Worm (Caenorhabditis elegans) whole organism, L3 larva: ENCODE measurements around the gene F47G3.1.

ENCODE experiments used
- aly-2 ChIP-seq: fragments of 150-350 bp; optimal IDR thresholded peaks from 2 replicates; lab custom pipeline; 2014; ENCODE audit warnings: missing biosample characterization, missing genetic modification characterization
- ama-1 ChIP-seq: fragments of 150-350 bp; optimal IDR thresholded peaks from 2 replicates; lab custom pipeline; 2018
- ceh-16 ChIP-seq: sonication (generic microtip); optimal IDR thresholded peaks from 2 replicates; lab custom pipeline; 2017; ENCODE audit warnings: missing biosample characterization, missing genetic modification characterization
- ceh-28 ChIP-seq: fragments of 150-350 bp; optimal IDR thresholded peaks from 2 replicates; lab custom pipeline; 2014; ENCODE audit warnings: missing biosample characterization, missing genetic modification reagents, missing genetic modification characterization
- ceh-82 ChIP-seq: fragments of 150-350 bp; optimal IDR thresholded peaks from 2 replicates; lab custom pipeline; 2014; ENCODE audit warnings: missing biosample characterization, missing genetic modification characterization
- ceh-9 ChIP-seq: sonication (generic microtip); optimal IDR thresholded peaks from 2 replicates; lab custom pipeline; 2018; ENCODE audit warnings: missing biosample characterization, missing genetic modification characterization
- egl-27 ChIP-seq: sonication (generic microtip); optimal IDR thresholded peaks from 4 replicates; lab custom pipeline; 2017; ENCODE audit warnings: missing biosample characterization, missing genetic modification reagents, missing genetic modification characterization
- egl-5 ChIP-seq: fragments of 150-350 bp; optimal IDR thresholded peaks from 2 replicates; lab custom pipeline; 2017; ENCODE audit warnings: missing biosample characterization, missing genetic modification reagents, missing genetic modification characterization, inconsistent platforms
- elt-1 ChIP-seq: fragments of 150-350 bp; optimal IDR thresholded peaks from 2 replicates; lab custom pipeline; 2014; ENCODE audit warnings: missing biosample characterization, missing genetic modification characterization
- elt-2 ChIP-seq: sonication (generic microtip); optimal IDR thresholded peaks from 2 replicates; lab custom pipeline; 2016; ENCODE audit warnings: missing genetic modification reagents, mild to moderate bottlenecking, missing genetic modification characterization, missing compliant biosample characterization
- elt-3 ChIP-seq, 3 experiments: fragments of 150-350 bp in 1 of 3; sonication (generic microtip) in 2 of 3; optimal IDR thresholded peaks; 2 replicates in 2 of 3; 4 replicates in 1 of 3; lab custom pipeline; 2014 to 2017; ENCODE audit warnings: missing biosample characterization in 3 of 3, missing genetic modification characterization in 3 of 3
- eor-1 ChIP-seq, 2 experiments: fragments of 150-350 bp; optimal IDR thresholded peaks; 2 replicates each; lab custom pipeline; 2014 to 2018; ENCODE audit warnings: missing biosample characterization in 2 of 2, missing genetic modification characterization in 2 of 2
- fkh-10 ChIP-seq: sonication (generic microtip); optimal IDR thresholded peaks from 2 replicates; lab custom pipeline; 2017; ENCODE audit warnings: missing biosample characterization, missing genetic modification reagents, missing genetic modification characterization
- fkh-2 ChIP-seq: fragments of 150-350 bp; optimal IDR thresholded peaks from 2 replicates; lab custom pipeline; 2014; ENCODE audit warnings: missing biosample characterization, missing genetic modification reagents, missing genetic modification characterization
- fos-1 ChIP-seq: fragments of 150-350 bp; optimal IDR thresholded peaks from 2 replicates; lab custom pipeline; 2014; ENCODE audit warnings: missing biosample characterization, missing genetic modification characterization
- hmg-11 ChIP-seq: sonication (generic microtip); optimal IDR thresholded peaks from 2 replicates; lab custom pipeline; 2016; ENCODE audit warnings: missing genetic modification characterization, missing compliant biosample characterization
- jun-1 ChIP-seq: fragments of 150-350 bp; optimal IDR thresholded peaks from 2 replicates; lab custom pipeline; 2014; ENCODE audit warnings: missing biosample characterization, missing genetic modification reagents, missing genetic modification characterization
- lin-15B ChIP-seq: fragments of 150-350 bp; optimal IDR thresholded peaks from 2 replicates; lab custom pipeline; 2014; ENCODE audit warnings: missing biosample characterization, missing genetic modification characterization
- lin-39 ChIP-seq: fragments of 150-350 bp; optimal IDR thresholded peaks from 2 replicates; lab custom pipeline; 2018; ENCODE audit warnings: missing biosample characterization, missing genetic modification reagents, missing genetic modification characterization
- lsy-12 ChIP-seq: sonication (generic microtip); optimal IDR thresholded peaks from 2 replicates; lab custom pipeline; 2016; ENCODE audit warnings: mild to moderate bottlenecking, missing genetic modification characterization, missing compliant biosample characterization
- mdl-1 ChIP-seq: fragments of 150-350 bp; optimal IDR thresholded peaks from 2 replicates; lab custom pipeline; 2014; ENCODE audit warnings: missing biosample characterization, missing genetic modification characterization
- mml-1 ChIP-seq: fragments of 150-350 bp; sonication (generic microtip); optimal IDR thresholded peaks from 3 replicates; lab custom pipeline; 2014; ENCODE audit warnings: missing biosample characterization, missing genetic modification characterization
- nhr-12 ChIP-seq: fragments of 150-350 bp; optimal IDR thresholded peaks from 2 replicates; lab custom pipeline; 2014; ENCODE audit warnings: missing biosample characterization, missing genetic modification characterization
- nhr-25 ChIP-seq: sonication (generic microtip); optimal IDR thresholded peaks from 2 replicates; lab custom pipeline; 2017; ENCODE audit warnings: missing biosample characterization, missing genetic modification characterization
- nhr-28 ChIP-seq: fragments of 150-350 bp; optimal IDR thresholded peaks from 2 replicates; lab custom pipeline; 2014; ENCODE audit warnings: missing biosample characterization, missing genetic modification characterization
- nhr-43 ChIP-seq: sonication (generic microtip); optimal IDR thresholded peaks from 2 replicates; lab custom pipeline; 2016; ENCODE audit warnings: mild to moderate bottlenecking, missing genetic modification characterization, missing compliant biosample characterization; ENCODE audit not compliant: poor library complexity, severe bottlenecking
- nhr-67 ChIP-seq: fragments of 150-350 bp; optimal IDR thresholded peaks from 2 replicates; lab custom pipeline; 2014; ENCODE audit warnings: missing biosample characterization, missing genetic modification characterization
- nhr-77 ChIP-seq: fragments of 150-350 bp; optimal IDR thresholded peaks from 2 replicates; lab custom pipeline; 2014; ENCODE audit warnings: missing biosample characterization, missing genetic modification characterization
- pha-4 ChIP-seq: fragments of 150-350 bp; optimal IDR thresholded peaks from 2 replicates; lab custom pipeline; 2014; ENCODE audit warnings: missing biosample characterization, missing genetic modification reagents, missing genetic modification characterization
- pqm-1 ChIP-seq: fragments of 150-350 bp; optimal IDR thresholded peaks from 2 replicates; lab custom pipeline; 2017; ENCODE audit warnings: missing biosample characterization, missing genetic modification characterization, inconsistent platforms
- sea-2 ChIP-seq: fragments of 150-350 bp; sonication (generic microtip); optimal IDR thresholded peaks from 4 replicates; lab custom pipeline; 2014; ENCODE audit warnings: missing biosample characterization, missing genetic modification reagents, missing genetic modification characterization
- snpc-4 ChIP-seq: fragments of 150-350 bp; optimal IDR thresholded peaks from 2 replicates; lab custom pipeline; 2014; ENCODE audit warnings: missing biosample characterization, missing genetic modification characterization
- tbx-2 ChIP-seq: sonication (generic microtip); optimal IDR thresholded peaks from 2 replicates; lab custom pipeline; 2016; ENCODE audit warnings: mild to moderate bottlenecking, missing genetic modification characterization, missing compliant biosample characterization
- unc-39 ChIP-seq: sonication (generic microtip); optimal IDR thresholded peaks from 4 replicates; lab custom pipeline; 2017; ENCODE audit warnings: missing biosample characterization, missing genetic modification characterization
- unc-62 ChIP-seq: fragments of 150-350 bp; sonication (generic microtip); optimal IDR thresholded peaks from 4 replicates; lab custom pipeline; 2014; ENCODE audit warnings: missing biosample characterization, missing genetic modification reagents, missing genetic modification characterization

Gene F47G3.1

ce11 chrX:2344666-2345065 lies 40.9 kb upstream of the F47G3.1 start, which contains the start of gene nlp-2:
nlp-2 (minus strand) TSS chrX:2344766.
- TF ChIP-seq nhr-77 (tag; lab: Kevin White, UChicago): no peak
- no peak for TF ChIP-seq snpc-4 (tag; lab: Kevin White, UChicago)
- TF ChIP-seq sea-2: no peak
- no peak for TF ChIP-seq ceh-9 (tag; lab: Kevin White, UChicago)
- no peak for TF ChIP-seq lin-39 (tag; lab: Kevin White, UChicago)
- TF ChIP-seq jun-1 (tag; lab: Kevin White, UChicago): no peak
- no peak for TF ChIP-seq ceh-16 (tag; lab: Kevin White, UChicago)
- TF ChIP-seq elt-3 (tag; optimal IDR thresholded peaks at IDR 0.05; lab: Kevin White, UChicago): no peak
- no peak for TF ChIP-seq unc-62
- no peak for TF ChIP-seq tbx-2 (tag; lab: Kevin White, UChicago)
- no peak for TF ChIP-seq ceh-28 (tag; lab: Kevin White, UChicago)
- no peak for TF ChIP-seq eor-1 (tag; optimal IDR thresholded peaks at IDR 0.05; lab: Kevin White, UChicago)
- no peak for TF ChIP-seq fkh-2
- TF ChIP-seq egl-27 (tag; lab: Kevin White, UChicago): no peak
- TF ChIP-seq elt-1 (tag; lab: Kevin White, UChicago): no peak
- TF ChIP-seq nhr-43 (tag; lab: Kevin White, UChicago): no peak

- TF ChIP-seq egl-5 (no peak), nhr-28 (no peak), hmg-11 (no peak), tbx-2 (tag; lab: Kevin White, UChicago) (no peak), pha-4 (tag; lab: Kevin White, UChicago) (no peak), lin-15B (no peak), unc-39 (no peak), aly-2 (tag; lab: Kevin White, UChicago) (no peak), snpc-4 (tag; lab: Kevin White, UChicago) (no peak), nhr-12 (tag; lab: Kevin White, UChicago) (no peak), nhr-25 (tag; lab: Kevin White, UChicago) (no peak), elt-2 (no peak), sea-2 (no peak)
- TF ChIP-seq, all 47 proteins: peak for 0
These were observed 37.6 kb upstream of the F47G3.1 start for ce11 chrX:2347962-2348361.

- no peak for TF ChIP-seq nhr-67 (tag; lab: Kevin White, UChicago)
- TF ChIP-seq pqm-1 (tag; lab: Kevin White, UChicago): no peak
- TF ChIP-seq elt-3 (tag; optimal IDR thresholded peaks at IDR 0.05; lab: Kevin White, UChicago): no peak
- no peak for TF ChIP-seq nhr-25 (tag; lab: Kevin White, UChicago)
- no peak for TF ChIP-seq unc-39
- no peak for TF ChIP-seq mml-1 (tag; lab: Kevin White, UChicago)
These were observed 32.6 kb upstream of the F47G3.1 start for ce11 chrX:2352929-2353328.

ce11 chrX:2359797-2360196 lies 25.8 kb upstream of the F47G3.1 start, which contains the start of gene lgc-40:
lgc-40 (plus strand) TSS chrX:2360097.
- TF ChIP-seq eor-1 (tag; optimal IDR thresholded peaks at IDR 0.05; lab: Kevin White, UChicago) (no peak), ama-1 (lab: Kevin White, UChicago) (no peak), lsy-12 (tag; lab: Kevin White, UChicago) (no peak), ceh-82 (tag; lab: Kevin White, UChicago) (no peak), ceh-9 (tag; lab: Kevin White, UChicago) (no peak), aly-2 (tag; lab: Kevin White, UChicago) (no peak), ceh-16 (tag; lab: Kevin White, UChicago) (no peak), elt-1 (tag; lab: Kevin White, UChicago) (no peak), nhr-43 (tag; lab: Kevin White, UChicago) (no peak), mdl-1 (tag; lab: Kevin White, UChicago) (no peak), nhr-67 (tag; lab: Kevin White, UChicago) (no peak), nhr-28 (no peak), fkh-10 (GFP tag; lab: Kevin White, UChicago) (no peak), tbx-2 (tag; lab: Kevin White, UChicago) (no peak), fos-1 (tag; lab: Kevin White, UChicago) (no peak), elt-3 (tag; optimal IDR thresholded peaks at IDR 0.05; lab: Kevin White, UChicago) (no peak)
- TF ChIP-seq, all 47 proteins: peak for 0
